Worm (Caenorhabditis elegans): ENCODE results near the gene npr-24.

Gene npr-24

DNA sequence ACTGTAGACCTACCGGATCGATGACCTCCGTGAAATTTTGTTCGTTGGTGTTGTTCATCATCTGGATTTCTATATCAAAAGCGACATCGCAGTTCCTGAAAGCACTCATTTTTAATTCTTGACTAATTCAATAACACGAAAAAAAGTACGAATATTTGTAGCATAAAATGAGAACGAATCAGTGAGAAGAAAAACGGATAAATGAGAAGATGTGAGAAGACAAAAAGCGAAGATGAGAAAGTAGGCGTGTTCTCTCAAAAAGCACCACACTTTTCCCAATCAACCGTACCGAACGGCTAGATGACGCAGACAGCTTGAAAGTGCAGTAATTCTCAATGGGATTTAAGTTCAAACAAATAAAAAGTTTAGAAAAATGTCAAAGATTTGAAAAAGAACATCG lies at the start of gene npr-24:
npr-24 (minus strand) TSS at position 101 of the 400 bp plus-strand sequence.
- no peak for TF ChIP-seq nhr-6 (tag; optimal IDR thresholded peaks at IDR 0.05)
- TF ChIP-seq egl-27 (tag; optimal IDR thresholded peaks at IDR 0.05): no peak
- TF ChIP-seq ceh-82 (tag; optimal IDR thresholded peaks at IDR 0.05): no peak
- TF ChIP-seq unc-39 (tag; optimal IDR thresholded peaks at IDR 0.05): no peak
- TF ChIP-seq sma-3 (GFP tag; optimal IDR thresholded peaks at IDR 0.05): no peak
- TF ChIP-seq nhr-21 (tag; optimal IDR thresholded peaks at IDR 0.05): no peak
- no peak for TF ChIP-seq Y55F3AM.14 (GFP tag; optimal IDR thresholded peaks at IDR 0.05)
- TF ChIP-seq nhr-237 (tag; optimal IDR thresholded peaks at IDR 0.05): no peak
- TF ChIP-seq peb-1 (tag; optimal IDR thresholded peaks at IDR 0.05): no peak
- no peak for TF ChIP-seq nhr-12 (tag; optimal IDR thresholded peaks at IDR 0.05)

DNA sequence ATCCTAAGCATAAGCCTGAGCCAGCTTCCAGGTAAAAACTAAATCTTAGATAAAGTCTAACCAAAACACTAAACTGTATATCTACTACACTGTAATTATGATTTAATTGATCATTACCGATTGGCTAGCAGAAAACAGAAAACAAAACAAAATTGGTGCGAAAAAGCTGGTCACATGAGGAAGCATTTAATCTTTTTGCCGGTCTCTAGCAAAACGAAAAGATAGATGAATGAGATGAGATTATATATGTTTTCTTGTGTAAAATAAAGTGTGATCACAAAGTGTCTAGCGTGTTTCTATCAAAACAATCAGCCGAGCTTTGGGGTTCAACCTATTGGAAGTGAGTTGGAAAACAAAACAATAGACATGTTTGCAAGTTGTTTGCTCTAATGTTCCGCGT lies 48.2 kb upstream of the npr-24 start:
- no peak for TF ChIP-seq crh-2 (tag; optimal IDR thresholded peaks at IDR 0.05)
- TF ChIP-seq lsy-2 (tag; optimal IDR thresholded peaks at IDR 0.05): peak in 1 of 2 experiments; percentile 16
- peak; percentile 26 for TF ChIP-seq unc-55 (GFP tag; optimal IDR thresholded peaks at IDR 0.05)
- TF ChIP-seq sma-9 (GFP tag; optimal IDR thresholded peaks at IDR 0.05): peak; percentile 16
- TF ChIP-seq sma-9 (tag; optimal IDR thresholded peaks at IDR 0.05): no peak

DNA sequence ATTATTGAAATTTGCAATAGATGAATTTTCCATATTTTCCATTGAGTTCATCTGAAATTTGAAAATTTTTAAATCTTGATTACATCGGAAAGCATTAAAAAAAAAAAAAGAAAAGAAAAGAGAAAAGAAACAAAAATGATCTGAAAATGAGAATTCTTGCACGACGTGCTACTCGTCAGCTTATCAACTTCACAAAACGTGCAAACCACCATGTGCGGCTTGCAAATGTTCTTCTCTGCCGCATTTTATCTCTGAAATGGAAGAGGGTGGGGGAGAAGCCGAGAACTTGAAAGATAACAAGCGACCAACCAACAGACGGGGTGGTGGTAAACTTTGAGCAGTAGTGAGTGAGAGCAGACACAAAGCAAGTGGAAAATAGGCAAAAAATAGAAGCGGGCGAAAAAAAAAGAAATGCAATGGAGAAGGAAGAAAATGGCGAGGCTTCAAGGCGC lies 47.4 kb upstream of the npr-24 start, which contains the start of gene F31A3.3:
F31A3.3 (minus strand) TSS at position 51 of the 452 bp plus-strand sequence.
- TF ChIP-seq nhr-23 (tag; optimal IDR thresholded peaks at IDR 0.05) (no peak), C34F6.9 (tag; optimal IDR thresholded peaks at IDR 0.05) (no peak), nhr-10 (tag; optimal IDR thresholded peaks at IDR 0.05) (no peak), sma-9 (GFP tag; optimal IDR thresholded peaks at IDR 0.05) (peak; percentile 67), sma-9 (tag; optimal IDR thresholded peaks at IDR 0.05) (no peak), fos-1 (tag; optimal IDR thresholded peaks at IDR 0.05) (peak; percentile 61), gmeb-1 (tag; optimal IDR thresholded peaks at IDR 0.05) (peak; percentile 34), mab-5 (tag; optimal IDR thresholded peaks at IDR 0.05) (no peak), elt-1 (tag; optimal IDR thresholded peaks at IDR 0.05) (no peak), egl-27 (tag; optimal IDR thresholded peaks at IDR 0.05) (no peak), crh-2 (tag; optimal IDR thresholded peaks at IDR 0.05) (peak; percentile 5), skn-1 (tag; optimal IDR thresholded peaks at IDR 0.05) (no peak)

DNA sequence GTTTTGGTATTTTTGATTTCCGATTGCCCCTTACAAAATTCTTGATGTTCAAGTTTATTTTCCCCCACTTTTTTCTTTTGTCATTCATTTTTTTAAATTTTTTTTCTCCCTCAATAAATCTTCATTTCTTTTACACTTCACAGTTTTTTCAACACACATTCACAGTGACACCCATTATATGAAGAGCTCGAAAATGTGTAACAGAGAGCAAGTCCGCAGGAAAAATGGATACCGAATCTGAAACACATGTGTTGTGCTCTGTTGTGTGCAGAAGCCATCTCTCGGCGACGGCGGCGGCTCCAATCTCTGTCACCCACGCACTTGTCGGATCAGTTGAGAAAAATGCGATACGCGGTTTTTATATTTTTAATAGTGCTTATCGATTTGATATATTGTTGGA lies 41.4 kb upstream of the npr-24 start, which contains the start of gene sup-10:
sup-10 (plus strand) TSS at position 277 of the 400 bp plus-strand sequence.
- no peak for TF ChIP-seq ZK546.5 (tag; optimal IDR thresholded peaks at IDR 0.05)
- TF ChIP-seq sma-9 (GFP tag; optimal IDR thresholded peaks at IDR 0.05): peak; percentile 62
- no peak for TF ChIP-seq sma-9 (tag; optimal IDR thresholded peaks at IDR 0.05)
- peak; percentile 47 for TF ChIP-seq F13H6.1 (tag; optimal IDR thresholded peaks at IDR 0.05)

DNA sequence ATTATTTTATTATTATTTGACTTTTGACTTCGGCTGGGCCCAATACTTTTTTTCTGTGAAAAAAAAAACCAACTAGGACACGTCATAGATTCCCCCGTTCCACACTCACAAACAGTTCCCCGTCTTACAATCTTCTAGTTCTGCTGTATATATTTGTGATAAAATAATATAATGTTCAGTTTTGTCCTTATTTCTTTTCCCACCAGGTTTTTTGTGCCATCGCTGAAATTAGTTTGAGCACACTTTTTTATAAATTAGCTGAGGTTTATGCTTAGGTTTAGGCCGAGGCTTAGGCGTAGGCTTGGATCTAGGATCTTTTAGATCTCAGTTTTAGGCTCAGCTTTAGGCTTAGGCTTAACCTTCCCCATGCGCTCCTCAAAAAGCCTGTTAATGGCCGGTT lies 40.7 kb upstream of the npr-24 start:
- TF ChIP-seq peb-1 (tag; optimal IDR thresholded peaks at IDR 0.05): no peak
- TF ChIP-seq egl-27 (tag; optimal IDR thresholded peaks at IDR 0.05): no peak
- TF ChIP-seq alr-1 (tag; optimal IDR thresholded peaks at IDR 0.05): no peak
- no peak for TF ChIP-seq ama-1 (optimal IDR thresholded peaks at IDR 0.05)
- no peak for TF ChIP-seq nhr-237 (tag; optimal IDR thresholded peaks at IDR 0.05)
- no peak for TF ChIP-seq nhr-129 (tag; optimal IDR thresholded peaks at IDR 0.05)
- TF ChIP-seq aly-2 (tag; optimal IDR thresholded peaks at IDR 0.05): no peak
- no peak for TF ChIP-seq sem-4 (tag; optimal IDR thresholded peaks at IDR 0.05)
- TF ChIP-seq nhr-12 (tag; optimal IDR thresholded peaks at IDR 0.05): no peak
- no peak for TF ChIP-seq R02D3.7 (tag; optimal IDR thresholded peaks at IDR 0.05)
- TF ChIP-seq lsy-2 (tag; optimal IDR thresholded peaks at IDR 0.05): no peak
- no peak for TF ChIP-seq F13H6.1 (tag; optimal IDR thresholded peaks at IDR 0.05)

DNA sequence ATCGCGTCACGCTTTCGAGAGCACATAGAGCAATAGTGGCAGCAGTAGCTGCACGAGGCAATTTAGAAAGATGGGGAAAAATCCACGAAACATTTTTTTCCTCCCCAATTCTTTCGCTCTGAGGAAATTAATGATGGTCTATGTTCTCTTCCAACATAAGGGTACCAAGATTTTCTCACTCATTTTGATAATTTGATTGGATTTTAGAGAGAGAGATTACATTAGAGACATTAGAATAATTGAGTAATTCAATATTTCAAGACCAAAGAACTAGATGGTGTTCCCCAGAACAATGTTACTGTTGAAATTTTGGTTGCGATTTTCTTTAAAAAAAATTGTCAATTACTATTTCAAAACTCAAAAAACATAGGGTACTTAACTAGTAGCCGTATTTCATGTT lies 34.8 kb upstream of the npr-24 start:
- TF ChIP-seq peb-1 (tag; optimal IDR thresholded peaks at IDR 0.05) (no peak), lsy-2 (tag; optimal IDR thresholded peaks at IDR 0.05) (peak in 1 of 2 experiments; percentile 8), mdl-1 (tag; optimal IDR thresholded peaks at IDR 0.05) (peak in 1 of 2 experiments; percentile 29), C34F6.9 (tag; optimal IDR thresholded peaks at IDR 0.05) (peak; percentile 19), sem-4 (tag; optimal IDR thresholded peaks at IDR 0.05) (peak; percentile 44), nhr-23 (tag; optimal IDR thresholded peaks at IDR 0.05) (no peak)

Data from whole organism, L2 larva.